Worm (Caenorhabditis elegans): Measurements from ENCODE around the gene lin-66.
A peak's percentile ranks its signal among the peaks of the same experiment; 100 is the strongest.

The lin-66 gene

DNA sequence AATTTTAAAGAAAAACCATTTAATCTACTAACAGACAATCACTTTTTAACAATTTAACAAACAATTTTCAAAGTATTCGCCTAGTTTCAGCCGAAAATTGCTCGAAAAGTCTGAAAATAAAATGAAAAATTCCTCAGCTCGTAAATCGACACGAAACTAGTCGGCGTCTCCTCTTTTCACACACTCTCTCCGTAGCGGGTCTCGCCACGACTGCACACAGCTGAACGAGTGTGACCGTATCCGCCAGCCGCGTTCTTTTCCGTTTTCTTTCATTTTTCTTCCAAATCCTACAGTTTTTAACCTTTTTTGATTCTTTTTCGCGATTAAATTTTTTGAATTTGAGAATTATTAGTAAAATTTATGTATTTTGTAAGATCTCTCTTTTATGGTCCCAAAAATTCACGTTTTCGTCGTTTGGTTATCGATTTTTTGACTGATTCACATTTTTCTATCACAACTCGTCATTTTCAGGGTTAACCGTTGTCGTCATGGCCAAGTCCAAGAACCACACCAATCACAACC is 6.1 kb upstream of the lin-66 start, which contains the start of gene rpl-29 (continued):
- TF ChIP-seq ceh-28 (tag; optimal IDR thresholded peaks at IDR 0.05) (peak; percentile 56), egl-27 (tag; optimal IDR thresholded peaks at IDR 0.05) (no peak), nhr-28 (tag; optimal IDR thresholded peaks at IDR 0.05) (no peak), pqm-1 (tag; optimal IDR thresholded peaks at IDR 0.05) (peak; percentile 64), sea-2 (GFP tag; optimal IDR thresholded peaks at IDR 0.05) (no peak), hmg-11 (tag; optimal IDR thresholded peaks at IDR 0.05) (peak; percentile 92), mml-1 (tag; optimal IDR thresholded peaks at IDR 0.05) (no peak), unc-62 (GFP tag; optimal IDR thresholded peaks at IDR 0.05) (no peak), ceh-82 (tag; optimal IDR thresholded peaks at IDR 0.05) (peak; percentile 21), daf-12 (tag; optimal IDR thresholded peaks at IDR 0.05) (no peak)

DNA sequence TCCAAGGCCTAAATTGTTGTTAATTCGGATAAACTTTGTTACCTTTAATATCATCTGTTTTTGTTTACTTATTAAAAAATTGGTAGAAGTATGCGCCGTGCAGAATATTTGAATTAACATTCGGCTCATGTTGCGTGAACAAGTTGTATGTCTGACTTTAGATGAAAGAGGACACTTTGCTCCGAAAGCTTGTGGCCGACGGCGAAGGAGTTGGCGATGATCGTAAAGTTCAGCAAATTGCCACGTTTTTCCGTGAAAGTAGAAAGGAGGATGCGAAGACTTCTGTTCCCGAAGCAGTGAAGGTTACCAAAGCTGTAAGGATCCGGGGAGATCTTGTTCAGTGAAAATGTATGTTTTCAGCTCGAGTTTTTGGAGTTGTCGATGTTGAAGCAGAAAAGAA is 5.3 kb upstream of the lin-66 start, which contains the start of gene thoc-7:
thoc-7 (plus strand) TSS at position 162 of the 400 bp plus-strand sequence.
- no peak for TF ChIP-seq fkh-2 (tag; optimal IDR thresholded peaks at IDR 0.05)
- TF ChIP-seq pha-4 (tag; optimal IDR thresholded peaks at IDR 0.05): no peak
- peak; percentile 15 for TF ChIP-seq nhr-43 (tag; optimal IDR thresholded peaks at IDR 0.05; ENCODE audit: poor library complexity, severe bottlenecking)
- no peak for TF ChIP-seq hmg-11 (tag; optimal IDR thresholded peaks at IDR 0.05)
- TF ChIP-seq nhr-76 (tag; optimal IDR thresholded peaks at IDR 0.05): no peak

DNA sequence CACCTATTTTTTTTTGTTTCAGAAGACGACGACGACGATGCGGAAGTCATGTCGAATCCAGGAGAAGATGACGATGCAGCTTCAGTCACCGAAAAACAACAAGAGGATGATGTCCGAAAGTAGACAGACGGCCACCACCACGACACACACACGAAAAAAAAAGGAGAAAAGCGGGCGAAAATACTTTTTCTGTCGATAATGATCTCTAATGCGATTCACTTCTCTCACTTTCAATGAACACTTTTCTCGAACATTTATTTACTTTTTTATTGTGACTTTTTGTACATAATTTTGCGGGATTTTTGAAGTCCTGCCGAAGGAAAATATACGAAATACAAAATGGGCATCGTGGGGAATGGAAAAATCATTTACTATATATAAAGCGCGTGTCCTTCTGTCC is 4.0 kb upstream of the lin-66 start:
- TF ChIP-seq nhr-67 (tag; optimal IDR thresholded peaks at IDR 0.05) (no peak), daf-12 (tag; optimal IDR thresholded peaks at IDR 0.05) (no peak), elt-1 (tag; optimal IDR thresholded peaks at IDR 0.05) (no peak), fkh-10 (GFP tag; optimal IDR thresholded peaks at IDR 0.05) (no peak), nhr-25 (tag; optimal IDR thresholded peaks at IDR 0.05) (no peak), elt-2 (tag; optimal IDR thresholded peaks at IDR 0.05) (no peak), nhr-12 (tag; optimal IDR thresholded peaks at IDR 0.05) (no peak), mdl-1 (tag; optimal IDR thresholded peaks at IDR 0.05) (no peak), ama-1 (optimal IDR thresholded peaks at IDR 0.05) (no peak), jun-1 (tag; optimal IDR thresholded peaks at IDR 0.05) (no peak), R02D3.7 (tag; optimal IDR thresholded peaks at IDR 0.05) (no peak), unc-62 (GFP tag; optimal IDR thresholded peaks at IDR 0.05) (no peak), nhr-76 (tag; optimal IDR thresholded peaks at IDR 0.05) (no peak), ceh-28 (tag; optimal IDR thresholded peaks at IDR 0.05) (no peak), egl-5 (tag; optimal IDR thresholded peaks at IDR 0.05) (no peak), ztf-4 (tag; optimal IDR thresholded peaks at IDR 0.05) (no peak), ceh-82 (tag; optimal IDR thresholded peaks at IDR 0.05) (no peak), eor-1 (tag; optimal IDR thresholded peaks at IDR 0.05) (no peak), ztf-11 (tag; optimal IDR thresholded peaks at IDR 0.05) (no peak), nhr-43 (tag; optimal IDR thresholded peaks at IDR 0.05; ENCODE audit: poor library complexity, severe bottlenecking) (no peak)

DNA sequence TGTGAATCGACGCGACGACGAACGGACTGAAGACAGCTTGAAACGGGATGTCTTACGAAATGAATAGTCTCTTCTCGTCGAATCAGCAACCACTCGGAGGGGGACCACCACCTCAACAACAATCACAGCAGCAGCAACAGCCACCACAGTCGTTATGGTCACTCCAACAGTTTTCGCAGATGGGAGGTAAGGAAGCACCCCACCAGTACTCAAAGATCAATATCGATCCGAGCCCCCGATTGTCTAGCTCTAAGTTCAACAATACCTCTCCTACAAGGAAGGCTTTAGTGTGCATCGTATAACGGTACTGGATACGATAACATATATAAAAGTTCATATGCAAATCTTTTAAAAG is 262 bp downstream of the lin-66 start:
- TF ChIP-seq ceh-16 (tag; optimal IDR thresholded peaks at IDR 0.05): no peak

DNA sequence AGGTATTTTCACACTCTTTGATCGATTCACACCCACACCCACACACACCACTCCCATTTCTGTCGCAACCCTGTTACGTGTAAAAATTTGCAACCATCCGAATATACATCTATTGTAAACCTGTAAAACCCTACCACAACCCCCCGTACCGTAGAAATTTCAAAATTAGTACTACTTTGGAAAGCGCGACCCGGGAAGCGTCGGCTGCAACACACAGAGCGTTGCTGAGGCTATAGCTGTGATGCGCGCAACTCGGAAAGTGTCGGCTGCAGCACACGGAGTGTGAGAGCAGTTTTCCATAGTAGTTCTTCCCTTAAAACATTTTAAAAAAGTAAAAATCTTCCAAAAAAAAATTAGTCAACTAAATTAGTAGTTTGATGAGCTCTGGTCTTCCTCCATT is 5.2 kb downstream of the lin-66 start:
- no peak for TF ChIP-seq R02D3.7 (tag; optimal IDR thresholded peaks at IDR 0.05)
- peak; percentile 28 for TF ChIP-seq ama-1 (optimal IDR thresholded peaks at IDR 0.05)
- no peak for TF ChIP-seq elt-2 (tag; optimal IDR thresholded peaks at IDR 0.05)
- peak; percentile 11 for TF ChIP-seq lin-15B (tag; optimal IDR thresholded peaks at IDR 0.05)
- peak; percentile 12 for TF ChIP-seq pha-4 (tag; optimal IDR thresholded peaks at IDR 0.05)
- TF ChIP-seq snpc-4 (tag; optimal IDR thresholded peaks at IDR 0.05): peak; percentile 96
- TF ChIP-seq lsy-12 (tag; optimal IDR thresholded peaks at IDR 0.05): peak; percentile 33
- TF ChIP-seq mdl-1 (tag; optimal IDR thresholded peaks at IDR 0.05): no peak

DNA sequence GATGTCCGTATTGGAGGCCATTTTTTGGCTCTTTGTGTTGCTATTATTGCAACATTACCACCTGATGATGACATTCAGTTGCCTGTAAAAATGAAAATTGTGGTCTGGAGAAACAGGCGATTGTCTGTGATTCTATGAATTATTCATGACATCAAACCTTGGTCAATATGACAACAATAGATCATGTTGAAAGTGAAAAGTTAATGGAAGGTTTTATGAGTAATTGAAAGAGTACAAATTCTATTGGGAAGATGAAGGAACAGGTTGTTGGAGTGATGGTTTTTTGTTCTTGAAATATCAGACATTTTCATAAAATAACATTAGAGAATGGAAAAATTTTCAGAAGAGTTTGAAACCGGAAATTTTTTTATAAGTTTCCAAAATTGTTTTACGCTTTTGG is 14.9 kb downstream of the lin-66 start, which contains the start of gene Y37A1A.3:
Y37A1A.3 (minus strand) TSS at position 101 of the 400 bp plus-strand sequence.
- TF ChIP-seq ZK546.5 (tag; optimal IDR thresholded peaks at IDR 0.05) (no peak), egl-5 (tag; optimal IDR thresholded peaks at IDR 0.05) (peak; percentile 86), nhr-25 (tag; optimal IDR thresholded peaks at IDR 0.05) (no peak)
